Fruit fly (Drosophila melanogaster) whole organism, adult: ENCODE data around the gene SMC1.
A peak's percentile ranks its signal among the peaks of the same experiment; 100 is the strongest.

ENCODE experiments used
- CG11617 ChIP-seq: fragments of 200-800 bp; sonication (Bioruptor generic); optimal IDR thresholded peaks from 2 replicates; lab custom pipeline; 2017; ENCODE audit warnings: mild to moderate bottlenecking, missing biosample characterization, missing genetic modification reagents, missing genetic modification characterization
- CG1620 ChIP-seq: fragments of 200-800 bp; sonication (Bioruptor generic); optimal IDR thresholded peaks from 2 replicates; lab custom pipeline; 2016; ENCODE audit warnings: missing biosample characterization, missing genetic modification characterization
- CG33017 ChIP-seq: fragments of 200-800 bp; sonication (Bioruptor generic); optimal IDR thresholded peaks from 2 replicates; lab custom pipeline; 2018; ENCODE audit warnings: missing biosample characterization, mild to moderate bottlenecking, missing genetic modification characterization, moderate library complexity
- CG7101 ChIP-seq: fragments of 200-800 bp; sonication (Bioruptor generic); optimal IDR thresholded peaks from 2 replicates; lab custom pipeline; 2018; ENCODE audit warnings: missing biosample characterization, mild to moderate bottlenecking, missing genetic modification characterization, moderate library complexity

DNA sequence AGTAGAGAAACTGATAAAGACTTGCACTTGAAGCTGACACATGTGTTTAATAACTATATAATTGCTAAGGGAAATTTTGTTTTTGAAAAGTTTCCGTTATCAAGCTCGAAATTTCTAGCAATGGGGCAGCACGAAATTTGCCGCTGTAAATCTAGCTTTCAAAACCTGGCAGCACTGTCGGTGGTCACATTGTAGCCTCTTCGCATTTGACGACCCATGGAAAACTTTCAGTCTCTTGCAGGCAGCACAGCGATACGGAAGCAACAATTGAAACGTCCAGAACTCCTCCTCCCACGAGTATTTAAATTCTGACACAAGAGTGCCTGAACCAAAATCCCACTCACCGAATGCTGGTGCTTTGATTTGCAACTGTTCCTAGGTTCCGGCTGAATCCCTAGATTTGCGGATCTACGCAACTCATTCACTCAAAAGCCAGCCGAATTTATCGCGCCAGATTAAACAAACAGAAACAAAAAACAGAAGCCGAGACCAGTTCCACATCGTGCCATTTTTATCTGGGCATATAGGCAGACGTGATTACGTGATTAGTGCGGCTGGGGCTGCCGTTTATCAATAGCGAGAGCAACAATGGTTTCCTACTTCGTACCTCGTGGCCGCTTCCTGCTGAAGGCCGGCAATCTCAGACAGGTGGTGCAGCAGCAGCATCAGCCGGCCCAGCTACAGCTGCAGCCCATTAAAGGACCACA is 6.5 kb upstream of the SMC1 start:
- TF ChIP-seq CG1620 (GFP tag; lab: Kevin White, UChicago) (no peak), CG11617 (no peak), CG7101 (tag; lab: Kevin White, UChicago) (no peak), CG33017 (tag; lab: Kevin White, UChicago) (peak; percentile 23)
